Worm (Caenorhabditis elegans): Measurements from ENCODE around the gene egl-1.

DNA sequence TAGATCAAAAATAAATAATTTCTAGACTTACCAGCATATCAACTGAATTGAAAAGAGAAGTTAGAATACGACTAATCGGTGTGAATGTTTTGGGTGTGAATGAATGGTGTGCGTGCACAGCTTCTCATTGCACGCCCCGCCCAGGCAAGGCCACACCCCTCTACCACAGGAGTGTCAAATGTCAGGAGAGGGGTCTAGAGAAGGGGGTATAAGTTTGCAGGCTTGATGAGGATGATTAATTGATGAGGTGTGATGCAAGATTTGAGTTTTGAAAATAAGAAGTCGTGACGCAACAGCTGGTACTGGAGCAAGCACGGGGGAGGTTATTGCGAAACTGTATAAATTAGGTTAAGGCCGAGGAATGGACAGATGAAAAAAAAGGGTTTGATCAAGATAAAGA is at the start of gene egl-1:
- TF ChIP-seq hlh-30 (tag; optimal IDR thresholded peaks at IDR 0.05; ENCODE audit: insufficient read depth) = no peak
- TF ChIP-seq dve-1 (tag; optimal IDR thresholded peaks at IDR 0.05) = no peak
- no peak for TF ChIP-seq nhr-11 (tag; optimal IDR thresholded peaks at IDR 0.05)

All from whole organism, late embryonic.